Worm (Caenorhabditis elegans) whole organism, dauer: ENCODE data around the gene dyf-3.

Source experiments
- unc-62 ChIP-seq: sonication (generic microtip); optimal IDR thresholded peaks from 2 replicates; lab custom pipeline; 2017; ENCODE audit warnings: missing biosample characterization, missing genetic modification reagents, missing genetic modification characterization

dyf-3 gene

DNA sequence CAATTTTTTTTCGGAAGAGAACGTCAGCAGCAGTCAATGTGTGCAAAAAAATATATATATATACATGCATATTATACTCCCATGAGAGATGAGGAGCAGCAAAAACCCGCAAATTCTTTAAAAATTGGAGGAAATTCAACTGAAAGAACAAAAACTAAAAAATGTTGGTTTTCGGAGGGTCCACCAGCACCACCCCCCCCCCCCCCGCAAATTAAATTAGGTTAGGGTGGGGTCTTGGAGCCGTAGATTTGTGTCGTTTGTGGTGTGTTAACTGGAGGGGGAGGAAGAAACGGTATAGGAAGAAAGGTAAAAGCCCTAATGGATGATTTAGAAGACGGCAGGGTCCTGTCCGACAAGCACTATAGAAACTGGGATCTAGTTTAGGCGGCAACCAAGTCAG lies 50.7 kb downstream of the dyf-3 start:
- TF ChIP-seq unc-62 = no peak
